Fruit fly (Drosophila melanogaster): ENCODE results near the gene CG7031.

dm6 chr3R:22767599-22767998, 36.5 kb upstream of the CG7031 start, which contains the start of gene CG13841:
- TF ChIP-seq psq (optimal IDR thresholded peaks at IDR 0.05) (no peak), Dll (optimal IDR thresholded peaks at IDR 0.05) (no peak), usp (GFP tag; optimal IDR thresholded peaks at IDR 0.05) (no peak)
